Worm (Caenorhabditis elegans): ENCODE measurements around the gene memi-2.

DNA sequence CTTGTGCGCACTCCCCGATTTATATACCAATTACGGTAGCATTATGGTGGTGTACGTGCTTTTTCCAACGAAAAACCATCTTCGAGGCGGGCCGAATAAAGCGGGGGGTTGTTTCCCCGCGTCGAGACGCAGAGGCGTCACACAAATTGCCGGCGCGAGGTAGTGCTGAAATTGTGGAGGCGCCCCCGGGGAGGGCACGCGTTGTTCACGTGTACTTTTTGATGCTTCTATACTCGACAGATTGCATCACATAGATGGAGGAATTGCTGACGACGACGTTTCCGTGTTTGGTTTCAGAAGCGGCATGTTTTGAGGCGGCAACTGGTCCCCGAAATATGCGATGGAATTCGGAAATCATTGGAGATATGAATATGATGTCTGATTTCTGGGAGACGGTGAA, 5.1 kb downstream of the memi-2 start:
- peak; percentile 57 for TF ChIP-seq nhr-80 (tag; optimal IDR thresholded peaks at IDR 0.05)
- TF ChIP-seq ceh-40 (GFP tag; IDR thresholded peaks at IDR 0.05), result no peak
- no peak for TF ChIP-seq madf-6 (GFP tag; IDR thresholded peaks at IDR 0.05)

Data from whole organism, young adult.